Worm (Caenorhabditis elegans) whole organism, late embryonic: Measurements from ENCODE around the gene spp-31.

Experiments used
- ama-1 ChIP-seq: fragments of 150-350 bp; optimal IDR thresholded peaks from 2 replicates; lab custom pipeline; 2014
- ets-4 ChIP-seq: sonication (generic microtip); optimal IDR thresholded peaks from 2 replicates; lab custom pipeline; 2016; ENCODE audit warnings: missing genetic modification characterization, missing compliant biosample characterization
- fkh-10 ChIP-seq: fragments of 150-350 bp; optimal IDR thresholded peaks from 2 replicates; lab custom pipeline; 2014; ENCODE audit warnings: missing biosample characterization, missing genetic modification reagents, missing genetic modification characterization
- hlh-30 ChIP-seq: sonication (generic microtip); optimal IDR thresholded peaks from 2 replicates; lab custom pipeline; 2017; ENCODE audit warnings: antibody characterized with exemption, missing genetic modification characterization, missing compliant biosample characterization; ENCODE audit not compliant: insufficient read depth
- lin-11 ChIP-seq: fragments of 200-800 bp; sonication (Bioruptor generic); optimal IDR thresholded peaks from 2 replicates; lab custom pipeline; 2018; ENCODE audit warnings: mild to moderate bottlenecking, missing genetic modification characterization, missing compliant biosample characterization
- nfya-1 ChIP-seq: sonication (generic microtip); optimal IDR thresholded peaks from 2 replicates; lab custom pipeline; 2017; ENCODE audit warnings: missing genetic modification characterization, mild to moderate bottlenecking, missing compliant biosample characterization, antibody characterized with exemption, moderate library complexity
- pqm-1 ChIP-seq: sonication (generic microtip); optimal IDR thresholded peaks from 2 replicates; lab custom pipeline; 2016; ENCODE audit warnings: missing genetic modification characterization, missing compliant biosample characterization
- rnt-1 ChIP-seq: sonication (generic microtip); optimal IDR thresholded peaks from 2 replicates; lab custom pipeline; 2016; ENCODE audit warnings: missing genetic modification characterization, missing compliant biosample characterization

DNA sequence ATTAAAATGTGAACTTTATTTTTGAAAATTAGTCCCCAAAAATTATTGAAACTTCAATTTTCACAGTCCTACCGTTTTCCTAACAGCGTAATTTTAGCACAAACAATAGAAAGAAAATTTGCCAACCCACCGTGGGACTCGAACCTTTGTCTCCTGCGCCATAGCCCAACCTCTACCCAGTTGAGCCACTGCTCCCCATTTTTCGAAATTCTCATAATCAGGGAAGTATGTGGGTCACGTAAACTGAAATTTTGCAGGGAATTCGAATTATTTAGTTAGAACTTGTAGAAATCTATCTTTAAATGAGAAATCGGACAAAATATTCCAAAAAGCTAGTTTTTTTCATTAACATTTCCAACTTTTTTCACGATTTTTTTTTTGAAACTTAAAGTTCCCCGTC lies 26.0 kb upstream of the spp-31 start:
- TF ChIP-seq ama-1 (lab: Kevin White, UChicago) = no peak
- TF ChIP-seq ets-4 (tag; lab: Kevin White, UChicago) = no peak
- TF ChIP-seq nfya-1 (tag; lab: Kevin White, UChicago) = no peak
- no peak for TF ChIP-seq fkh-10
- TF ChIP-seq hlh-30 (tag; lab: Kevin White, UChicago) = no peak
- TF ChIP-seq lin-11 = no peak
- TF ChIP-seq pqm-1 = no peak
- TF ChIP-seq rnt-1 (tag; lab: Kevin White, UChicago) = no peak
